Worm (Caenorhabditis elegans): Measurements from ENCODE around the gene cwp-2.

cwp-2 gene

DNA sequence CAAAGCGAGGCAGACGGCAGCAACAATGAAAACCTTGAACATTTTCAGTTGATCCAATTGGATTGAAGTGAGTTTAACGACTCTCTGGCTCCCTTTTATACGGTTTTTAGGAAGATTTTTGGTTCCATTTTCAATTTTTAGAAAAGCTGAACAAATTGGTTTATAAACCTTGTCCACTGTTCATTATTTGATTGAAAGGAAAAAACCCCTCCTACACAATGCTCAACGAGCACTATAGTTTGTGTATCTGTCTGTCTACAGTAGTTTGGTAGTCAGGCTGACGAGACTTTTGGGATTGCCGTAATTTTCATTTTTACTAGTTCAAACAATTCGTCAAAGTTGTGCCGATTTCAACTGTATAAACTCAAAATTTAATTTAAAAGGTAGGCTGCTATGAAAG is 36.8 kb upstream of the cwp-2 start, which contains the start of gene T19H12.15:
Gene T19H12.15 (minus strand): TSS at position 101 of the 400 bp plus-strand sequence.
- TF ChIP-seq F13C5.2 (tag; optimal IDR thresholded peaks at IDR 0.05) (no peak), hnd-1 (tag; optimal IDR thresholded peaks at IDR 0.05) (no peak), hmbx-1 (tag; optimal IDR thresholded peaks at IDR 0.05) (no peak), ceh-13 (GFP tag; optimal IDR thresholded peaks at IDR 0.05) (no peak), tra-4 (tag; optimal IDR thresholded peaks at IDR 0.05) (no peak), tbx-37 (GFP tag; conservative IDR thresholded peaks at IDR 0.05) (no peak), ama-1 (optimal IDR thresholded peaks at IDR 0.05) (no peak), tbx-11 (GFP tag; IDR thresholded peaks at IDR 0.05) (no peak), aly-1 (tag; optimal IDR thresholded peaks at IDR 0.05) (no peak), ceh-36 (tag; optimal IDR thresholded peaks at IDR 0.05) (no peak), scrt-1 (GFP tag; IDR thresholded peaks at IDR 0.05) (no peak), hmg-4 (GFP tag; optimal IDR thresholded peaks at IDR 0.05) (no peak), B0310.2 (tag; optimal IDR thresholded peaks at IDR 0.05) (no peak), ets-7 (tag; optimal IDR thresholded peaks at IDR 0.05) (no peak), pes-1 (GFP tag; IDR thresholded peaks at IDR 0.05) (no peak), flt-1 (GFP tag; IDR thresholded peaks at IDR 0.05) (no peak), sea-1 (GFP tag; conservative IDR thresholded peaks at IDR 0.05) (no peak)

ce11 chrV:4877587-4877986 is 35.1 kb upstream of the cwp-2 start, which contains the start of gene T19H12.6:
Gene T19H12.6 (minus strand): TSS chrV:4877687.
- no peak for TF ChIP-seq ama-1 (optimal IDR thresholded peaks at IDR 0.05)
- TF ChIP-seq aly-1 (tag; optimal IDR thresholded peaks at IDR 0.05): no peak
- no peak for TF ChIP-seq flt-1 (GFP tag; IDR thresholded peaks at IDR 0.05)
- TF ChIP-seq scrt-1 (GFP tag; IDR thresholded peaks at IDR 0.05): no peak
- TF ChIP-seq tbx-37 (GFP tag; conservative IDR thresholded peaks at IDR 0.05): no peak
- TF ChIP-seq hmbx-1 (tag; optimal IDR thresholded peaks at IDR 0.05): no peak
- TF ChIP-seq B0310.2 (tag; optimal IDR thresholded peaks at IDR 0.05): no peak
- no peak for TF ChIP-seq tra-4 (tag; optimal IDR thresholded peaks at IDR 0.05)
- no peak for TF ChIP-seq tbx-11 (GFP tag; IDR thresholded peaks at IDR 0.05)
- TF ChIP-seq hmg-4 (GFP tag; optimal IDR thresholded peaks at IDR 0.05): no peak
- TF ChIP-seq sea-1 (GFP tag; conservative IDR thresholded peaks at IDR 0.05): no peak
- no peak for TF ChIP-seq ceh-13 (GFP tag; optimal IDR thresholded peaks at IDR 0.05)
- no peak for TF ChIP-seq ets-7 (tag; optimal IDR thresholded peaks at IDR 0.05)
- no peak for TF ChIP-seq F13C5.2 (tag; optimal IDR thresholded peaks at IDR 0.05)

ce11 chrV:4871992-4872391 is 29.5 kb upstream of the cwp-2 start, which contains the start of gene srd-33:
Gene srd-33 (plus strand): TSS chrV:4872292.
- TF ChIP-seq tbx-37 (GFP tag; conservative IDR thresholded peaks at IDR 0.05) (no peak), tbx-11 (GFP tag; IDR thresholded peaks at IDR 0.05) (no peak), flt-1 (GFP tag; IDR thresholded peaks at IDR 0.05) (no peak), sea-1 (GFP tag; conservative IDR thresholded peaks at IDR 0.05) (no peak), ets-7 (tag; optimal IDR thresholded peaks at IDR 0.05) (no peak)

- TF ChIP-seq tbx-37 (GFP tag; conservative IDR thresholded peaks at IDR 0.05): no peak
- no peak for TF ChIP-seq flt-1 (GFP tag; IDR thresholded peaks at IDR 0.05)
- TF ChIP-seq scrt-1 (GFP tag; IDR thresholded peaks at IDR 0.05): no peak
- TF ChIP-seq hmbx-1 (tag; optimal IDR thresholded peaks at IDR 0.05): no peak
- TF ChIP-seq hnd-1 (tag; optimal IDR thresholded peaks at IDR 0.05): no peak
- TF ChIP-seq ceh-13 (GFP tag; optimal IDR thresholded peaks at IDR 0.05): no peak
These were observed 28.2 kb upstream of the cwp-2 start for ce11 chrV:4870627-4871026.

ce11 chrV:4868698-4869097 is 26.3 kb upstream of the cwp-2 start:
- TF ChIP-seq pes-1 (GFP tag; IDR thresholded peaks at IDR 0.05): no peak
- no peak for TF ChIP-seq ceh-36 (tag; optimal IDR thresholded peaks at IDR 0.05)
- no peak for TF ChIP-seq hnd-1 (tag; optimal IDR thresholded peaks at IDR 0.05)
- no peak for TF ChIP-seq tra-4 (tag; optimal IDR thresholded peaks at IDR 0.05)

DNA sequence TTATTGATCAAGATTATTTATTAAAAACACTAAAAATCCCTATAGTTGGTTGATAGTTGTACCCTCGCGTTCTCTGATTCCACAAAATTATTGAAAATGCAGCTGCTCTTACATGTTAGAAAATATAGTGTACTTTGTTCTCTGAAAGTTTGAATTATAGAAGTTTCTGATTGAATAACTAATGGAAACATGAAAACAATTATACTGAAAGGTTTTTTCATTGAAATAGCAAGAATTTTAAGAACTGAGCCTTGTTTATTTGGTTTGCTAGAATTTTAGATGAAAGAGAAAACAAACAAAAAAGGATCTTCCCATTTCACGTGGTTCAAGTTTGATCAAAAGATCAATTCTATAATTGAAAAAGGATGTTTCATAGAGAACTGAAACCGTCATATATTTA is 25.1 kb upstream of the cwp-2 start:
- TF ChIP-seq tra-4 (tag; optimal IDR thresholded peaks at IDR 0.05) (no peak), hmbx-1 (tag; optimal IDR thresholded peaks at IDR 0.05) (no peak), tbx-37 (GFP tag; conservative IDR thresholded peaks at IDR 0.05) (no peak), ets-7 (tag; optimal IDR thresholded peaks at IDR 0.05) (no peak), tbx-11 (GFP tag; IDR thresholded peaks at IDR 0.05) (no peak), pes-1 (GFP tag; IDR thresholded peaks at IDR 0.05) (no peak)

DNA sequence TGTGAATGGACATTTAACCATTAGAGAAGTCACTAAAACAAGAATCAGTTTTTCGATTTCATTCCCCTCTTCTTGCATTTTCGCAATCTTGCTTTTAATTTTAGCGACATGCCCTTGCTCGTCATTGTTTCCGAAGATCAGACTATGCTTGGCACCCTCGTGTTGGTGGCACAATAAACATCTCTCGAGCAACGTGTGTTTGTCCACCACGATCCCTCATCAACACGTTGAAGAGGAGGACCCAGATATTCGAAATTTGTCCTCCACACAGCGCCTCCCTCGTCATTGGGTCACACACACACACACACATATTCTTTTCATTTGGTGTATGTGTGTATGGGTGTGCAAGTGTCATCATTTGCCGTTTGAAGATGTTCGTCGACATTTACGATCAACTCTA is 22.9 kb upstream of the cwp-2 start, which contains the start of gene srd-32:
Gene srd-32 (plus strand): TSS at position 301 of the 400 bp plus-strand sequence.
- TF ChIP-seq tbx-11 (GFP tag; IDR thresholded peaks at IDR 0.05): no peak
- no peak for TF ChIP-seq B0310.2 (tag; optimal IDR thresholded peaks at IDR 0.05)
- TF ChIP-seq flt-1 (GFP tag; IDR thresholded peaks at IDR 0.05): no peak

ce11 chrV:4864330-4864729 is 21.9 kb upstream of the cwp-2 start:
- TF ChIP-seq tbx-37 (GFP tag; conservative IDR thresholded peaks at IDR 0.05) (no peak), tra-4 (tag; optimal IDR thresholded peaks at IDR 0.05) (no peak), ceh-13 (GFP tag; optimal IDR thresholded peaks at IDR 0.05) (no peak), aly-1 (tag; optimal IDR thresholded peaks at IDR 0.05) (no peak), ets-7 (tag; optimal IDR thresholded peaks at IDR 0.05) (no peak), ceh-36 (tag; optimal IDR thresholded peaks at IDR 0.05) (no peak), tbx-11 (GFP tag; IDR thresholded peaks at IDR 0.05) (no peak), sea-1 (GFP tag; conservative IDR thresholded peaks at IDR 0.05) (no peak), ama-1 (optimal IDR thresholded peaks at IDR 0.05) (no peak), scrt-1 (GFP tag; IDR thresholded peaks at IDR 0.05) (no peak)

- TF ChIP-seq B0310.2 (tag; optimal IDR thresholded peaks at IDR 0.05): no peak
- TF ChIP-seq F13C5.2 (tag; optimal IDR thresholded peaks at IDR 0.05): no peak
- no peak for TF ChIP-seq hmg-4 (GFP tag; optimal IDR thresholded peaks at IDR 0.05)
- no peak for TF ChIP-seq ceh-36 (tag; optimal IDR thresholded peaks at IDR 0.05)
- TF ChIP-seq hmbx-1 (tag; optimal IDR thresholded peaks at IDR 0.05): no peak
- no peak for TF ChIP-seq sea-1 (GFP tag; conservative IDR thresholded peaks at IDR 0.05)
- no peak for TF ChIP-seq tbx-37 (GFP tag; conservative IDR thresholded peaks at IDR 0.05)
- no peak for TF ChIP-seq aly-1 (tag; optimal IDR thresholded peaks at IDR 0.05)
These were observed 20.3 kb upstream of the cwp-2 start, which contains the start of gene C37H5.13 for ce11 chrV:4862737-4863136. Gene C37H5.13 (minus strand): TSS chrV:4862965.

Data from whole organism, early embryonic.